Fruit fly (Drosophila melanogaster): ENCODE results near the gene drn.

DNA sequence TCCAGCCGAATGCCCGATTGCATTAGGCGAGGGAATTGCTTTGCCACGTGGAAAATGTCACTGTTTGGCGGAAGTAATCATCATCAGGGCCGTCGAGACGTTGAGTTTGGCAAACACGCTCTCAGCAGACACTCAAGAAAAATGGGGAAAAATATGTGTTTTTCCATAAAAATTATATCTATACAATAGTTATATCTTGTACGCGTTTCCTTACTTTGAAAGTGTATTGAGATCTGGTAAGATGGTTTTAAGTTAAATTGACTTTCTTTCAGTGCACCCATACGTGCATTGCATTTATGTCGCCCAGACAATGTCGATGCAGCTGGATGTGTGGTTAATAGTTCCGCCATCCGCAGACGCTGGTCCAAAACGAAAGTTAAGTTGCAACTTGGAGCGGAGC lies 46.0 kb downstream of the drn start:
- TF ChIP-seq cnc (optimal IDR thresholded peaks at IDR 0.05) (no peak), ovo (GFP tag; optimal IDR thresholded peaks at IDR 0.05) (no peak), Crg-1 (GFP tag; optimal IDR thresholded peaks at IDR 0.05) (no peak)

All from whole organism, adult.